Fruit fly (Drosophila melanogaster): Measurements from ENCODE around the gene CG2116.
A peak's percentile ranks its signal among the peaks of the same experiment; 100 is the strongest.

The CG2116 gene

DNA sequence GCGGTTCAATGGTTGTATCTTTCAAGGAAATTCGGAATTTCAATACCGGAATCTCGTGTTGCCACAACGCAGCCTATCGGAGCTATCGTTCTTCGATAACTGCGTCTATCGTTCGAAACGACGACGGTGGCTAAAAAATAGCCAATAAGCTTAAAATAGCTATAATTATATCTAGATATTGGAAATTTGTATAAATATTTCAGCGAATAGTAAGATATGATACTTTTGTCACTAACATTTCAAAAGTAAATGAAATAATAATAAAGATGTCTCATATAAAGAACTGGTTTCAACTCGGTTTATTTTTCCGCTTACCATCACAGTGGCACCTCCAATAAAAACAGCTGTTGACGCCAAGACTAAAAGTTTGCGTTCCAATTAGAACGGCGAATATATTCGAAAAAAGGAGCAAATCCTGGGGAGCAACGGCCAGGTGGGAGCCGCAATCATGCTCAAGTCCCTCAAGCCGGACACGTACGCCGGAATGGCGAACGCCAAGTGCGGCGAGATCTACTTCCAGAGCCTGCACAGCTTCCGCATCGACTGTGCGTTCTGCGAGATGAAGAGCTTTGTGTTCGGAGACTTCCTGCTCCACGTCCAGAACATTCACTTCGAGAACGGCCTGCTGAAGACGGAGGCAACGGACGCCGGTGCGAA, 16.0 kb downstream of the CG2116 start, which contains the start of the genes alpha-PheRS and CG2129 (continued):
- TF ChIP-seq CG33557 (GFP tag; optimal IDR thresholded peaks at IDR 0.05) (peak; percentile 0), Kr (GFP tag; optimal IDR thresholded peaks at IDR 0.05) (no peak), CG3995 (GFP tag; optimal IDR thresholded peaks at IDR 0.05) (no peak), CG5245 (GFP tag; optimal IDR thresholded peaks at IDR 0.05) (no peak), jumu (GFP tag; optimal IDR thresholded peaks at IDR 0.05) (no peak), CG9215 (GFP tag; IDR thresholded peaks at IDR 0.05) (no peak), NC2α (GFP tag; optimal IDR thresholded peaks at IDR 0.05) (no peak), slp2 (GFP tag; optimal IDR thresholded peaks at IDR 0.05) (no peak), NC2β (GFP tag; optimal IDR thresholded peaks at IDR 0.05) (no peak), danr (GFP tag; IDR thresholded peaks at IDR 0.05) (no peak), ftz-f1 (GFP tag; optimal IDR thresholded peaks at IDR 0.05) (no peak), CG6683 (GFP tag; optimal IDR thresholded peaks at IDR 0.05) (no peak), Hr39 (optimal IDR thresholded peaks at IDR 0.05) (no peak), CG2202 (tag; optimal IDR thresholded peaks at IDR 0.05) (no peak), Xrp1 (GFP tag; IDR thresholded peaks at IDR 0.05) (peak; percentile 26; the same call in 1 of the 2 replicates), pita (GFP tag; optimal IDR thresholded peaks at IDR 0.05) (no peak), Taf1 (GFP tag; IDR thresholded peaks at IDR 0.05) (no peak), CG4360 (GFP tag; IDR thresholded peaks at IDR 0.05) (no peak), lilli (GFP tag; optimal IDR thresholded peaks at IDR 0.05) (peak; percentile 32), CG16779 (GFP tag; IDR thresholded peaks at IDR 0.05) (no peak), Bteb2 (GFP tag; optimal IDR thresholded peaks at IDR 0.05) (no peak), dpn (GFP tag; optimal IDR thresholded peaks at IDR 0.05) (no peak), eyg (GFP tag; optimal IDR thresholded peaks at IDR 0.05) (no peak), ewg (GFP tag; optimal IDR thresholded peaks at IDR 0.05) (no peak), CG1792 (GFP tag; optimal IDR thresholded peaks at IDR 0.05) (no peak), CG2712 (tag; optimal IDR thresholded peaks at IDR 0.05) (peak; percentile 57), Mes4 (GFP tag; optimal IDR thresholded peaks at IDR 0.05) (no peak), pnt (GFP tag; optimal IDR thresholded peaks at IDR 0.05) (no peak), pfk (GFP tag; optimal IDR thresholded peaks at IDR 0.05) (no peak), sna (GFP tag; IDR thresholded peaks at IDR 0.05; ENCODE audit: partially characterized antibody) (no peak), CG7372 (GFP tag; IDR thresholded peaks at IDR 0.05) (no peak), Fer3 (tag; optimal IDR thresholded peaks at IDR 0.05) (peak; percentile 43), Lpt (GFP tag; optimal IDR thresholded peaks at IDR 0.05) (no peak), CG32767 (GFP tag; IDR thresholded peaks at IDR 0.05) (no peak), CG43689 (GFP tag; IDR thresholded peaks at IDR 0.05) (no peak), gcm2 (GFP tag; optimal IDR thresholded peaks at IDR 0.05) (no peak), ATbp (GFP tag; optimal IDR thresholded peaks at IDR 0.05) (no peak), Ets97D (GFP tag; optimal IDR thresholded peaks at IDR 0.05) (no peak), Ssrp (tag; optimal IDR thresholded peaks at IDR 0.05) (no peak), D19B (GFP tag; optimal IDR thresholded peaks at IDR 0.05) (no peak), Dek (tag; optimal IDR thresholded peaks at IDR 0.05) (peak; percentile 3), CG14667 (GFP tag; IDR thresholded peaks at IDR 0.05) (no peak), tap (tag; optimal IDR thresholded peaks at IDR 0.05) (no peak), da (GFP tag; optimal IDR thresholded peaks at IDR 0.05) (no peak), salm (tag; optimal IDR thresholded peaks at IDR 0.05) (no peak), Dfd (GFP tag; optimal IDR thresholded peaks at IDR 0.05) (no peak), CG10979 (tag; optimal IDR thresholded peaks at IDR 0.05) (peak; percentile 7), D19A (tag; optimal IDR thresholded peaks at IDR 0.05) (no peak), zen2 (GFP tag; IDR thresholded peaks at IDR 0.05; ENCODE audit: partially characterized antibody) (no peak; the same call in 2 of the 3 replicates), her (GFP tag; optimal IDR thresholded peaks at IDR 0.05) (no peak), Sry-β (GFP tag; optimal IDR thresholded peaks at IDR 0.05) (peak; percentile 94), Aef1 (GFP tag; IDR thresholded peaks at IDR 0.05) (no peak)
